Worm (Caenorhabditis elegans): ENCODE measurements around the gene npr-12.

Gene npr-12

ce11 chrIV:6946832-6947231 lies 9.4 kb upstream of the npr-12 start (continued):
- TF ChIP-seq ces-1 (GFP tag; optimal IDR thresholded peaks at IDR 0.05) (no peak), lin-15B (tag; optimal IDR thresholded peaks at IDR 0.05) (no peak), elt-2 (tag; optimal IDR thresholded peaks at IDR 0.05) (no peak), ets-5 (GFP tag; IDR thresholded peaks at IDR 0.05) (no peak), nhr-85 (tag) (no peak), lsy-2 (tag; optimal IDR thresholded peaks at IDR 0.05) (peak in 1 of 2 experiments; percentile 15), pqm-1 (tag; optimal IDR thresholded peaks at IDR 0.05) (no peak), zip-4 (GFP tag; optimal IDR thresholded peaks at IDR 0.05) (no peak), lin-13 (GFP tag; optimal IDR thresholded peaks at IDR 0.05) (no peak), tlp-1 (tag; optimal IDR thresholded peaks at IDR 0.05) (no peak), dpl-1 (GFP tag; optimal IDR thresholded peaks at IDR 0.05) (peak in 1 of 3 experiments; percentile 33), snu-23 (GFP tag; optimal IDR thresholded peaks at IDR 0.05) (peak; percentile 23), lin-39 (tag; optimal IDR thresholded peaks at IDR 0.05) (no peak), ceh-88 (GFP tag; IDR thresholded peaks at IDR 0.05) (no peak)

DNA sequence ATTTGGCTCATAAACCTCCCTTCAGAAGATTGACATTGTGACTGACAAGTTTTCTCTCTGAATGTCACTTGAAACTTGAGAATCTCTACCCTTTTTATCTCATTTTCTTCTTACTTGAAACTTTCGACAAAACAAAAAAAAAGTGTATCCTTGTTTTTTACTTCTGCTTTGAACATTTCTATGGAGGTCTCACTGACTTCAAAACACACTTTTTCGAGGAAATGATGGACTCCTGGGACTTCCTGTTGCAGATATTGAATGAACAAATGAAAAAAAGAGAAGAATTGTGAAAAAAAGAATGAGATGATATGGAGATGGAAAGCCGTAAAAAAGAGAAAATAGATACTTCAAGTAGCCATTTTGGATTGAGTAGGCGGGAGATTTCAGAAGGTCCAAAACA lies 3.7 kb upstream of the npr-12 start:
- peak; percentile 52 for TF ChIP-seq fkh-10 (GFP tag; optimal IDR thresholded peaks at IDR 0.05)
- TF ChIP-seq lin-14 (GFP tag; optimal IDR thresholded peaks at IDR 0.05) = peak; percentile 35
- TF ChIP-seq ceh-88 (GFP tag; IDR thresholded peaks at IDR 0.05) = no peak

ce11 chrIV:6928417-6928816 lies 9.0 kb downstream of the npr-12 start, which contains the start of gene cest-6:
Gene cest-6 (minus strand): TSS chrIV:6928517.
- no peak for TF ChIP-seq skn-1 (tag; optimal IDR thresholded peaks at IDR 0.05)
- no peak for TF ChIP-seq nhr-28 (tag; optimal IDR thresholded peaks at IDR 0.05)
- no peak for TF ChIP-seq mep-1 (tag; optimal IDR thresholded peaks at IDR 0.05)
- TF ChIP-seq mab-9 (GFP tag; IDR thresholded peaks at IDR 0.05) = no peak
- TF ChIP-seq mef-2 (tag; optimal IDR thresholded peaks at IDR 0.05) = no peak
- TF ChIP-seq ceh-8 (GFP tag; optimal IDR thresholded peaks at IDR 0.05) = no peak
- no peak for TF ChIP-seq dpl-1 (GFP tag; optimal IDR thresholded peaks at IDR 0.05)
- no peak for TF ChIP-seq lin-35 (GFP tag; optimal IDR thresholded peaks at IDR 0.05)
- TF ChIP-seq alr-1 (tag; optimal IDR thresholded peaks at IDR 0.05; ENCODE audit: borderline replicate concordance) = no peak
- TF ChIP-seq efl-1 (optimal IDR thresholded peaks at IDR 0.05) = no peak
- no peak for TF ChIP-seq efl-1 (GFP tag; optimal IDR thresholded peaks at IDR 0.05 in 1 of 2)

- no peak for TF ChIP-seq efl-1 (optimal IDR thresholded peaks at IDR 0.05)
- TF ChIP-seq efl-1 (GFP tag; optimal IDR thresholded peaks at IDR 0.05 in 1 of 2) = peak in 1 of 2 experiments; percentile 17
- no peak for TF ChIP-seq efl-3 (GFP tag; optimal IDR thresholded peaks at IDR 0.05)
- no peak for TF ChIP-seq ztf-11 (tag; optimal IDR thresholded peaks at IDR 0.05)
These were observed 11.9 kb downstream of the npr-12 start for ce11 chrIV:6925520-6925919.

ce11 chrIV:6923070-6923469 lies 14.4 kb downstream of the npr-12 start, which contains the start of gene T22D1.1:
Gene T22D1.1 (plus strand): TSS chrIV:6923370.
- TF ChIP-seq pag-3 (tag; optimal IDR thresholded peaks at IDR 0.05; ENCODE audit: borderline replicate concordance, insufficient read depth) = no peak
- no peak for TF ChIP-seq nhr-76 (tag; optimal IDR thresholded peaks at IDR 0.05)
- no peak for TF ChIP-seq fkh-10 (GFP tag; optimal IDR thresholded peaks at IDR 0.05)
- no peak for TF ChIP-seq nhr-84 (tag; optimal IDR thresholded peaks at IDR 0.05)
- TF ChIP-seq ceh-88 (GFP tag; IDR thresholded peaks at IDR 0.05) = no peak

DNA sequence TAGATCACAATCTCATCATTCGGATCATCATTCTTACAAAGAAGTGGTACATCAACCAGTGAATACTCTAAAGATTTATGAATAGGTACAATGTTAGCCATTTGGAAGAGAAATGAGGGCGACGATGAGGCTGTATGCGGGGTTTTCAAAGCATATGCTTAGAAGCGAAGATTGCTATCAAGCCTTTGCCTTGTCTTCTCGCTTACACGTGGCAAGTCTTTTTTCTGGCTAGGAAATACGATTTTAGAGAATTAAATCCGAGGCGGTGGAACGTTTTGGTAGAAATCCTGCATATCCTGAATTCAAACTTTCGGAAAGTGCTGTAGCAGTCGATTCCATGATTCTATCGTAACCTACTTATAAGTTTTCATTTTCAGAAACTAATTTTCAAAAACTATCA lies 17.4 kb downstream of the npr-12 start, which contains the start of gene T22D1.18:
T22D1.18 (minus strand) TSS at position 101 of the 400 bp plus-strand sequence.
- TF ChIP-seq dsc-1 (tag; optimal IDR thresholded peaks at IDR 0.05) (no peak), nhr-85 (tag) (peak; percentile 67)

Measured in whole organism, L1 larva.